Worm (Caenorhabditis elegans): ENCODE results near the gene smc-3.

DNA sequence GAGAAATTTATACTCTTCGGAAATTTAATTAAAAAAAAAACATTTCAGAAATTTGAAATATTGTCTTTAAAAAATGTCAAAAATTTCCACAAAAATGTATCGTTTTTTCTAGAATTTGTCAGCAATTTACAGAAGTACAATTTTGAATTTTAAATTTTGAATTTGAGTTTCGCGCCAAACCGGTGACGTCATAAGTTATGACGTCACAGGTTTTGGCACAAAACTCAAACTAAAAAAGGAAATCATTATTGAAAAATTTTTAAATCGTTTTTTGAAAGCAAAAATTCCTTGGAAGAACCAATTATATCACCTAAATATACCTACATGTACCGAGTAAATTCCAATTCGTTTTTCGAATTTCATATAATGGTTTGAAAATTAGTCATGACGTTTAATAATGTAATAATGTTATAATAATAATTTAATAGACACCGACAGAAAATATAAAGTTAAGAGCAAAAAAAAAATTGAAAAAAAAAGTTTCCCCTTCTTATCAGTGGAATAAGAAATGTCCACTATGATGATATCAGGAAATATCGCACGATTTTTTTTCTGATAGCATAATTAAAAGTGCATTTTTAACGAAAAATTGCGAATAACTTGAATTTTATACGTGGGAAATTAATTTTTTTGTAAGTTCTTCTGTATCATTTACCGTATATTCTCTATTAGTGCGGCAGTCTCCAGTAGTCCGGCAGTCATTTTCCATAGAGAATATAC lies 59.6 kb downstream of the smc-3 start:
- no peak for TF ChIP-seq dao-5 (tag; optimal IDR thresholded peaks at IDR 0.05)
- TF ChIP-seq W03F9.2 (tag; optimal IDR thresholded peaks at IDR 0.05): no peak

Data from whole organism, L4/young adult.